Fruit fly (Drosophila melanogaster): Measurements from ENCODE around the gene CG3222.

- no peak for TF ChIP-seq h (optimal IDR thresholded peaks at IDR 0.05)
- no peak for TF ChIP-seq Myc (optimal IDR thresholded peaks at IDR 0.05)
- no peak for TF ChIP-seq psq (optimal IDR thresholded peaks at IDR 0.05)
- TF ChIP-seq Sin3A (optimal IDR thresholded peaks at IDR 0.05), result no peak
- TF ChIP-seq insv (optimal IDR thresholded peaks at IDR 0.05), result no peak
- TF ChIP-seq ttk (optimal IDR thresholded peaks at IDR 0.05), result no peak
These were observed 16.0 kb downstream of the CG3222 start, which contains the start of gene LanB2 for dm6 chr3L:9614589-9615442.
